Fruit fly (Drosophila melanogaster) whole organism, embryonic: ENCODE measurements around the gene Dic61B.
A peak's percentile ranks its signal among the peaks of the same experiment; 100 is the strongest.

Source experiments
- Adf1 ChIP-seq: fragments of 200-800 bp; sonication (Bioruptor generic); IDR thresholded peaks from 2 replicates; pipeline ENCODE4 v1.3.6; 2022; ENCODE audit warnings: missing biosample characterization, missing genetic modification characterization
- Atf3 ChIP-seq: fragments of 200-800 bp; sonication (Bioruptor generic); optimal IDR thresholded peaks from 3 replicates; lab custom pipeline; 2016; ENCODE audit warnings: missing biosample characterization, missing genetic modification characterization
- BEAF-32 ChIP-seq: fragments of 200-800 bp; sonication (Bioruptor generic); optimal IDR thresholded peaks from 3 replicates; lab custom pipeline; 2017; ENCODE audit warnings: missing biosample characterization, missing genetic modification characterization, mild to moderate bottlenecking, moderate library complexity, missing genetic modification reagents
- BtbVII ChIP-seq: fragments of 200-800 bp; sonication (Bioruptor generic); optimal IDR thresholded peaks from 3 replicates; lab custom pipeline; 2017; ENCODE audit warnings: missing biosample characterization, mild to moderate bottlenecking, missing genetic modification characterization
- CG10462 ChIP-seq: fragments of 200-800 bp; sonication (Bioruptor generic); optimal IDR thresholded peaks from 2 replicates; lab custom pipeline; 2016; ENCODE audit warnings: missing biosample characterization, missing genetic modification characterization
- CG11398 ChIP-seq: fragments of 200-800 bp; sonication (Bioruptor generic); optimal IDR thresholded peaks from 2 replicates; lab custom pipeline; 2016; ENCODE audit warnings: missing biosample characterization, missing genetic modification characterization
- CG13424 ChIP-seq: fragments of 200-800 bp; sonication (Bioruptor generic); optimal IDR thresholded peaks from 2 replicates; lab custom pipeline; 2019; ENCODE audit warnings: missing biosample characterization, mild to moderate bottlenecking, missing genetic modification characterization, moderate library complexity
- CG14014 ChIP-seq: fragments of 200-800 bp; sonication (Bioruptor generic); IDR thresholded peaks from 2 replicates; pipeline ENCODE4 v1.3.6; 2022; ENCODE audit warnings: missing biosample characterization, missing genetic modification characterization
- CG15601 ChIP-seq: fragments of 200-800 bp; sonication (Bioruptor generic); optimal IDR thresholded peaks from 3 replicates; lab custom pipeline; 2019; ENCODE audit warnings: missing biosample characterization, mild to moderate bottlenecking, missing genetic modification characterization, moderate library complexity
- CG17361 ChIP-seq: fragments of 200-800 bp; sonication (Bioruptor generic); IDR thresholded peaks from 3 replicates; pipeline ENCODE4 v1.3.6; 2022; ENCODE audit warnings: missing biosample characterization, missing genetic modification characterization
- CG18011 ChIP-seq: fragments of 200-800 bp; sonication (Bioruptor generic); optimal IDR thresholded peaks from 2 replicates; lab custom pipeline; 2017; ENCODE audit warnings: missing biosample characterization, missing genetic modification characterization, mild to moderate bottlenecking, moderate library complexity, missing genotype
- CG1832 ChIP-seq: fragments of 200-800 bp; sonication (Bioruptor generic); optimal IDR thresholded peaks from 2 replicates; lab custom pipeline; 2017; ENCODE audit warnings: missing biosample characterization, mild to moderate bottlenecking, missing genetic modification characterization, inconsistent platforms
- CG30403 ChIP-seq: fragments of 200-800 bp; sonication (Bioruptor generic); optimal IDR thresholded peaks from 3 replicates; lab custom pipeline; 2016; ENCODE audit warnings: missing biosample characterization, missing genetic modification characterization
- CG30431 ChIP-seq: fragments of 200-800 bp; sonication (Bioruptor generic); optimal IDR thresholded peaks from 2 replicates; lab custom pipeline; 2017; ENCODE audit warnings: missing biosample characterization, missing genetic modification characterization
- CG33213 ChIP-seq: fragments of 200-800 bp; sonication (Bioruptor generic); optimal IDR thresholded peaks from 3 replicates; lab custom pipeline; 2016; ENCODE audit warnings: missing biosample characterization, missing genetic modification characterization
- CG3407 ChIP-seq: fragments of 200-800 bp; sonication (Bioruptor generic); optimal IDR thresholded peaks from 2 replicates; lab custom pipeline; 2018; ENCODE audit warnings: missing biosample characterization, mild to moderate bottlenecking, missing genetic modification characterization
- CG6254 ChIP-seq: fragments of 200-800 bp; sonication (Bioruptor generic); optimal IDR thresholded peaks from 3 replicates; lab custom pipeline; 2017; ENCODE audit warnings: mild to moderate bottlenecking, missing biosample characterization, missing genetic modification reagents, missing genetic modification characterization
- CG6791 ChIP-seq: fragments of 200-800 bp; sonication (Bioruptor generic); IDR thresholded peaks from 3 replicates; pipeline ENCODE4 v1.3.6; 2022; ENCODE audit warnings: missing biosample characterization, missing genetic modification characterization; ENCODE audit not compliant: partially characterized antibody
- CG8944 ChIP-seq: fragments of 200-800 bp; sonication (Bioruptor generic); optimal IDR thresholded peaks from 3 replicates; lab custom pipeline; 2016; ENCODE audit warnings: missing biosample characterization, missing genetic modification characterization
- Chrac-16 ChIP-seq: fragments of 200-800 bp; sonication (Bioruptor generic); optimal IDR thresholded peaks from 3 replicates; lab custom pipeline; 2016; ENCODE audit warnings: missing biosample characterization, missing genetic modification characterization
- Dref ChIP-seq: fragments of 200-800 bp; sonication (Bioruptor generic); IDR thresholded peaks from 2 replicates; pipeline ENCODE4 v1.3.6; 2022; ENCODE audit warnings: missing biosample characterization, missing genetic modification characterization
- Eip74EF ChIP-seq, 2 experiments: fragments of 200-800 bp in 1 of 2; fragments of >200 bp in 1 of 2; sonication (Bioruptor generic) in 1 of 2; optimal IDR thresholded peaks; 2 replicates each; lab custom pipeline; 2017 to 2019; ENCODE audit warnings: missing biosample characterization in 2 of 2, missing genetic modification characterization in 2 of 2, mild to moderate bottlenecking in 1 of 2, moderate library complexity in 1 of 2
- Ets65A ChIP-seq: fragments of 200-800 bp; sonication (Bioruptor generic); peaks from one replicate; lab custom pipeline; 2016; ENCODE audit warnings: missing biosample characterization, missing genetic modification characterization
- Fer3 ChIP-seq: fragments of 200-800 bp; sonication (Bioruptor generic); optimal IDR thresholded peaks from 2 replicates; lab custom pipeline; 2018; ENCODE audit warnings: missing biosample characterization, mild to moderate bottlenecking, missing genetic modification characterization, moderate library complexity
- HLHmδ ChIP-seq: fragments of 200-800 bp; sonication (Bioruptor generic); optimal IDR thresholded peaks from 2 replicates; lab custom pipeline; 2018; ENCODE audit warnings: missing biosample characterization, mild to moderate bottlenecking, missing genetic modification characterization, moderate library complexity
- HmgD ChIP-seq: fragments of 200-800 bp; sonication (Bioruptor generic); optimal IDR thresholded peaks from 3 replicates; lab custom pipeline; 2016; ENCODE audit warnings: missing biosample characterization, missing genetic modification characterization
- Hmx ChIP-seq: fragments of 200-800 bp; sonication (Bioruptor generic); optimal IDR thresholded peaks from 2 replicates; lab custom pipeline; 2016; ENCODE audit warnings: missing biosample characterization, missing genetic modification characterization
- Hr3 ChIP-seq: fragments of 200-800 bp; sonication (Bioruptor generic); optimal IDR thresholded peaks from 3 replicates; lab custom pipeline; 2016; ENCODE audit warnings: missing biosample characterization, missing genetic modification characterization
- Nf-YB ChIP-seq: fragments of 200-800 bp; sonication (Bioruptor generic); optimal IDR thresholded peaks from 3 replicates; lab custom pipeline; 2019; ENCODE audit warnings: missing biosample characterization, mild to moderate bottlenecking, missing genetic modification characterization, moderate library complexity
- Ravus ChIP-seq: fragments of 200-800 bp; sonication (Bioruptor generic); IDR thresholded peaks from 2 replicates; pipeline ENCODE4 v1.3.6; 2022; ENCODE audit warnings: missing biosample characterization, missing genetic modification characterization
- Stat92E ChIP-seq, 3 experiments: fragments of >200 bp in 2 of 3; fragments of 200-800 bp in 1 of 3; sonication (Bioruptor generic) in 1 of 3; optimal IDR thresholded peaks; 2 replicates each; lab custom pipeline; 2017 to 2019; ENCODE audit warnings: missing biosample characterization in 3 of 3, missing genetic modification characterization in 3 of 3, mild to moderate bottlenecking in 1 of 3, moderate library complexity in 1 of 3
- ab ChIP-seq: fragments of 200-800 bp; sonication (Bioruptor generic); optimal IDR thresholded peaks from 2 replicates; lab custom pipeline; 2016; ENCODE audit warnings: missing biosample characterization, missing genetic modification characterization
- chn ChIP-seq: fragments of 200-800 bp; sonication (Bioruptor generic); optimal IDR thresholded peaks from 2 replicates; lab custom pipeline; 2016; ENCODE audit warnings: missing biosample characterization, missing genetic modification characterization
- croc ChIP-seq: fragments of 200-800 bp; sonication (Bioruptor generic); conservative IDR thresholded peaks from 3 replicates; pipeline ENCODE4 v1.3.6; 2022; ENCODE audit warnings: missing biosample characterization, missing genetic modification characterization
- dm ChIP-seq: fragments of 200-800 bp; sonication (Bioruptor generic); optimal IDR thresholded peaks from 3 replicates; lab custom pipeline; 2016; ENCODE audit warnings: missing biosample characterization, missing genetic modification characterization
- dmrt99B ChIP-seq: fragments of 200-800 bp; sonication (Bioruptor generic); optimal IDR thresholded peaks from 2 replicates; lab custom pipeline; 2018; ENCODE audit warnings: missing biosample characterization, mild to moderate bottlenecking, missing genetic modification characterization, moderate library complexity
- gsb ChIP-seq: fragments of 200-800 bp; sonication (Bioruptor generic); IDR thresholded peaks from 2 replicates; pipeline ENCODE4 v1.3.6; 2022; ENCODE audit warnings: missing biosample characterization, missing genetic modification characterization
- lov ChIP-seq, 2 experiments: fragments of 200-800 bp in 1 of 2; fragments of >200 bp in 1 of 2; sonication (Bioruptor generic) in 1 of 2; IDR thresholded peaks in 1 of 2; optimal IDR thresholded peaks in 1 of 2; 2 replicates in 1 of 2; 3 replicates in 1 of 2; pipeline versions ENCODE4 v1.3.6 to Lab custom; 2017 to 2022; ENCODE audit warnings: missing biosample characterization in 1 of 2, missing genetic modification characterization in 1 of 2
- nerfin-2 ChIP-seq: fragments of 200-800 bp; sonication (Bioruptor generic); IDR thresholded peaks from 2 replicates; pipeline ENCODE4 v1.3.6; 2022; ENCODE audit warnings: missing biosample characterization, missing genetic modification characterization; ENCODE audit not compliant: partially characterized antibody
- oc ChIP-seq: fragments of 200-800 bp; sonication (Bioruptor generic); optimal IDR thresholded peaks from 2 replicates; lab custom pipeline; 2018; ENCODE audit warnings: missing biosample characterization, mild to moderate bottlenecking, missing genetic modification characterization, moderate library complexity
- pita ChIP-seq: fragments of 200-800 bp; sonication (Bioruptor generic); optimal IDR thresholded peaks from 2 replicates; lab custom pipeline; 2017; ENCODE audit warnings: missing biosample characterization, mild to moderate bottlenecking, missing genetic modification characterization
- pros ChIP-seq: fragments of 200-800 bp; sonication (Bioruptor generic); optimal IDR thresholded peaks from 3 replicates; lab custom pipeline; 2019; ENCODE audit warnings: missing biosample characterization, mild to moderate bottlenecking, missing genetic modification characterization, moderate library complexity
- psq ChIP-seq: fragments of 200-800 bp; sonication (Bioruptor generic); optimal IDR thresholded peaks from 2 replicates; lab custom pipeline; 2017; ENCODE audit warnings: missing biosample characterization, missing genetic modification characterization
- sens-2 ChIP-seq: fragments of 200-800 bp; sonication (Bioruptor generic); IDR thresholded peaks from 2 replicates; pipeline ENCODE4 v1.3.6; 2022; ENCODE audit warnings: missing biosample characterization, missing genetic modification characterization
- sob ChIP-seq: fragments of 200-800 bp; sonication (Bioruptor generic); IDR thresholded peaks from 2 replicates; pipeline ENCODE4 v1.3.6; 2022; ENCODE audit warnings: missing biosample characterization, missing genetic modification characterization
- stc ChIP-seq: fragments of 200-800 bp; sonication (Bioruptor generic); IDR thresholded peaks from 2 replicates; pipeline ENCODE4 v1.3.6; 2022; ENCODE audit warnings: missing biosample characterization, missing genetic modification characterization
- trem ChIP-seq: fragments of 200-800 bp; optimal IDR thresholded peaks from 3 replicates; lab custom pipeline; 2019; ENCODE audit warnings: missing biosample characterization, mild to moderate bottlenecking, missing genetic modification characterization, moderate library complexity
- vvl ChIP-seq: fragments of 200-800 bp; sonication (Bioruptor generic); IDR thresholded peaks from 2 replicates; pipeline ENCODE4 v1.3.6; 2022; ENCODE audit warnings: missing biosample characterization, missing genetic modification characterization

Gene Dic61B

dm6 chr3L:131151-131997, 21.0 kb downstream of the Dic61B start (continued):
- peak; percentile 32; the same call in 1 of the 3 replicates for TF ChIP-seq CG6791 (GFP tag; lab: Robert Waterston, UW)
- TF ChIP-seq chn (GFP tag; lab: Kevin White, UChicago) = no peak
- TF ChIP-seq CG30431 (GFP tag; lab: Kevin White, UChicago) = no peak
- 0 out of 2 replicates have a peak, but pooled peaks have one; percentile 14 for TF ChIP-seq gsb (GFP tag; lab: Robert Waterston, UW)
- TF ChIP-seq nerfin-2 (GFP tag; lab: Robert Waterston, UW) = no peak; the same call in 1 of the 2 replicates
- no peak for TF ChIP-seq CG17361 (GFP tag; lab: Robert Waterston, UW)
- peak; percentile 95 for TF ChIP-seq CG1832 (GFP tag; lab: Kevin White, UChicago)
- no peak for TF ChIP-seq BEAF-32 (GFP tag; lab: Kevin White, UChicago)
- TF ChIP-seq ab (GFP tag; lab: Kevin White, UChicago) = no peak
- no peak; the same call in 1 of the 2 replicates for TF ChIP-seq sob (GFP tag; lab: Robert Waterston, UW)
- TF ChIP-seq HmgD = peak; percentile 35
- peak; percentile 38 for TF ChIP-seq dmrt99B (tag; lab: Kevin White, UChicago)
- TF ChIP-seq croc (GFP tag; lab: Robert Waterston, UW) = no peak
- TF ChIP-seq CG13424 (tag; lab: Kevin White, UChicago) = peak; percentile 31
- peak; percentile 67 for TF ChIP-seq CG6254 (GFP tag; lab: Kevin White, UChicago)
- TF ChIP-seq CG15601 (tag; lab: Kevin White, UChicago) = peak; percentile 22
- peak in 1 of 3 experiments; percentile 91 for TF ChIP-seq Stat92E (GFP tag; optimal IDR thresholded peaks at IDR 0.05; lab: Kevin White, UChicago)
- TF ChIP-seq Ets65A (GFP tag; lab: Kevin White, UChicago) = no peak
- TF ChIP-seq oc = peak; percentile 44
- peak; percentile 27 for TF ChIP-seq CG18011
- peak; percentile 12 for TF ChIP-seq Atf3 (GFP tag; lab: Kevin White, UChicago)
- TF ChIP-seq Hr3 (GFP tag; lab: Kevin White, UChicago) = peak; percentile 46
- TF ChIP-seq dm (GFP tag; lab: Kevin White, UChicago) = no peak
- TF ChIP-seq Eip74EF (GFP tag; optimal IDR thresholded peaks at IDR 0.05; lab: Kevin White, UChicago) = peak in 1 of 2 experiments; percentile 64
- no peak for TF ChIP-seq CG30403 (GFP tag; lab: Kevin White, UChicago)
- TF ChIP-seq Chrac-16 = no peak
- peak; percentile 43 for TF ChIP-seq Nf-YB (GFP tag; lab: Kevin White, UChicago)
- TF ChIP-seq Fer3 = peak; percentile 34
- no peak for TF ChIP-seq Ravus
- no peak for TF ChIP-seq stc
- TF ChIP-seq Adf1 (GFP tag; lab: Robert Waterston, UW) = peak; percentile 98
- peak; percentile 99 for TF ChIP-seq pros
- no peak for TF ChIP-seq sens-2 (GFP tag; lab: Robert Waterston, UW)
- TF ChIP-seq CG33213 (GFP tag; lab: Kevin White, UChicago) = no peak
- TF ChIP-seq CG8944 = no peak
- TF ChIP-seq HLHmδ = peak; percentile 61
- TF ChIP-seq vvl (GFP tag; lab: Robert Waterston, UW) = peak; percentile 38; the same call in 1 of the 2 replicates
- TF ChIP-seq CG3407 = peak; percentile 51
- no peak for TF ChIP-seq CG11398 (GFP tag; lab: Kevin White, UChicago)
- no peak for TF ChIP-seq lov (optimal IDR thresholded peaks at IDR 0.05; lab: Kevin White, UChicago)
- TF ChIP-seq lov (GFP tag; IDR thresholded peaks at IDR 0.05; lab: Robert Waterston, UW) = no peak
- TF ChIP-seq CG14014 (GFP tag; lab: Robert Waterston, UW) = peak; percentile 11; the same call in 1 of the 2 replicates
- TF ChIP-seq psq (GFP tag; lab: Kevin White, UChicago) = peak; percentile 99
- TF ChIP-seq Dref (GFP tag; lab: Robert Waterston, UW) = no peak
- no peak for TF ChIP-seq Hmx (GFP tag; lab: Kevin White, UChicago)
- TF ChIP-seq pita = no peak
- TF ChIP-seq CG10462 (GFP tag; lab: Kevin White, UChicago) = no peak
- TF ChIP-seq BtbVII (GFP tag; lab: Kevin White, UChicago) = peak; percentile 74
- TF ChIP-seq trem = no peak
